Worm (Caenorhabditis elegans) whole organism, late embryonic: ENCODE data around the gene C54H2.4.

ENCODE experiments used
- K09A11.1 ChIP-seq: sonication (generic microtip); optimal IDR thresholded peaks from 2 replicates; lab custom pipeline; 2017; ENCODE audit warnings: antibody characterized with exemption, mild to moderate bottlenecking, missing genetic modification characterization, missing compliant biosample characterization; ENCODE audit not compliant: insufficient read depth
- T23F11.4 ChIP-seq: fragments of 200-800 bp; sonication (Bioruptor generic); optimal IDR thresholded peaks from 2 replicates; lab custom pipeline; 2018; ENCODE audit warnings: mild to moderate bottlenecking, missing genetic modification characterization, missing compliant biosample characterization
- Y22D7AL.16 ChIP-seq: sonication (generic microtip); optimal IDR thresholded peaks from 2 replicates; lab custom pipeline; 2016; ENCODE audit warnings: missing genetic modification characterization, missing compliant biosample characterization
- ahr-1 ChIP-seq: sonication (generic microtip); optimal IDR thresholded peaks from 2 replicates; lab custom pipeline; 2016; ENCODE audit warnings: missing genetic modification characterization, missing compliant biosample characterization
- ceh-14 ChIP-seq: sonication (generic microtip); optimal IDR thresholded peaks from 2 replicates; lab custom pipeline; 2016; ENCODE audit warnings: missing genotype, missing genetic modification characterization, missing compliant biosample characterization
- ceh-18 ChIP-seq: sonication (generic microtip); optimal IDR thresholded peaks from 2 replicates; lab custom pipeline; 2016; ENCODE audit warnings: missing genetic modification characterization, missing compliant biosample characterization
- ceh-2 ChIP-seq: sonication (generic microtip); optimal IDR thresholded peaks from 2 replicates; lab custom pipeline; 2016; ENCODE audit warnings: missing genotype, missing genetic modification characterization, missing compliant biosample characterization
- ceh-24 ChIP-seq: sonication (generic microtip); optimal IDR thresholded peaks from 2 replicates; lab custom pipeline; 2016; ENCODE audit warnings: mild to moderate bottlenecking, missing genetic modification characterization, missing compliant biosample characterization
- ceh-45 ChIP-seq: fragments of 200-800 bp; sonication (Bioruptor generic); IDR thresholded peaks from 2 replicates; pipeline ENCODE4 v1.3.6; 2022; ENCODE audit warnings: missing genetic modification reagents, missing genetic modification characterization, missing compliant biosample characterization
- ceh-48 ChIP-seq: sonication (generic microtip); optimal IDR thresholded peaks from 2 replicates; lab custom pipeline; 2016; ENCODE audit warnings: missing genetic modification characterization, inconsistent platforms, missing compliant biosample characterization
- ceh-9 ChIP-seq: sonication (generic microtip); optimal IDR thresholded peaks from 2 replicates; lab custom pipeline; 2016; ENCODE audit warnings: mild to moderate bottlenecking, missing genetic modification characterization, inconsistent platforms, missing compliant biosample characterization
- che-1 ChIP-seq: sonication (generic microtip); optimal IDR thresholded peaks from 2 replicates; lab custom pipeline; 2016; ENCODE audit warnings: mild to moderate bottlenecking, missing genetic modification characterization, missing compliant biosample characterization
- dve-1 ChIP-seq: sonication (generic microtip); optimal IDR thresholded peaks from 2 replicates; lab custom pipeline; 2017; ENCODE audit warnings: antibody characterized with exemption, mild to moderate bottlenecking, missing genetic modification characterization, missing compliant biosample characterization
- elt-2 ChIP-seq: sonication (generic microtip); optimal IDR thresholded peaks from 2 replicates; lab custom pipeline; 2016; ENCODE audit warnings: missing genetic modification reagents, missing genetic modification characterization, missing compliant biosample characterization
- elt-4 ChIP-seq: sonication (generic microtip); optimal IDR thresholded peaks from 2 replicates; lab custom pipeline; 2016; ENCODE audit warnings: missing genetic modification characterization, missing compliant biosample characterization
- fax-1 ChIP-seq: sonication (generic microtip); optimal IDR thresholded peaks from 2 replicates; lab custom pipeline; 2016; ENCODE audit warnings: missing genotype, missing genetic modification characterization, missing compliant biosample characterization
- fkh-10 ChIP-seq: fragments of 150-350 bp; optimal IDR thresholded peaks from 2 replicates; lab custom pipeline; 2014; ENCODE audit warnings: missing biosample characterization, missing genetic modification reagents, missing genetic modification characterization
- fkh-6 ChIP-seq: sonication (generic microtip); optimal IDR thresholded peaks from 2 replicates; lab custom pipeline; 2016; ENCODE audit warnings: missing genetic modification characterization, missing compliant biosample characterization
- gmeb-2 ChIP-seq: sonication (generic microtip); optimal IDR thresholded peaks from 2 replicates; lab custom pipeline; 2016; ENCODE audit warnings: missing genetic modification characterization, inconsistent platforms, missing compliant biosample characterization
- hlh-30 ChIP-seq: sonication (generic microtip); optimal IDR thresholded peaks from 2 replicates; lab custom pipeline; 2017; ENCODE audit warnings: antibody characterized with exemption, missing genetic modification characterization, missing compliant biosample characterization; ENCODE audit not compliant: insufficient read depth
- hlh-8 ChIP-seq: sonication (generic microtip); optimal IDR thresholded peaks from 2 replicates; lab custom pipeline; 2016; ENCODE audit warnings: missing genotype, missing genetic modification characterization, missing compliant biosample characterization
- lim-6 ChIP-seq: sonication (generic microtip); optimal IDR thresholded peaks from 2 replicates; lab custom pipeline; 2016; ENCODE audit warnings: missing genetic modification characterization, missing compliant biosample characterization
- madf-2 ChIP-seq: sonication (generic microtip); optimal IDR thresholded peaks from 2 replicates; lab custom pipeline; 2017; ENCODE audit warnings: missing genetic modification characterization, missing compliant biosample characterization
- mec-3 ChIP-seq: sonication (generic microtip); optimal IDR thresholded peaks from 2 replicates; lab custom pipeline; 2016; ENCODE audit warnings: borderline replicate concordance, missing genetic modification characterization, missing compliant biosample characterization
- nhr-232 ChIP-seq: sonication (generic microtip); optimal IDR thresholded peaks from 2 replicates; lab custom pipeline; 2016; ENCODE audit warnings: missing genetic modification characterization, missing compliant biosample characterization
- odd-2 ChIP-seq: sonication (generic microtip); optimal IDR thresholded peaks from 2 replicates; lab custom pipeline; 2017; ENCODE audit warnings: antibody characterized with exemption, mild to moderate bottlenecking, missing genetic modification characterization, missing compliant biosample characterization
- pag-3 ChIP-seq: sonication (generic microtip); optimal IDR thresholded peaks from 2 replicates; lab custom pipeline; 2016; ENCODE audit warnings: missing compliant biosample characterization, missing genetic modification characterization, borderline replicate concordance
- pha-4 ChIP-seq: fragments of 150-350 bp; optimal IDR thresholded peaks from 2 replicates; lab custom pipeline; 2018; ENCODE audit warnings: missing biosample characterization, missing genetic modification reagents, missing genetic modification characterization
- pros-1 ChIP-seq: fragments of 150-350 bp; optimal IDR thresholded peaks from 2 replicates; lab custom pipeline; 2014; ENCODE audit warnings: missing biosample characterization, missing genetic modification reagents, missing genetic modification characterization
- rnt-1 ChIP-seq: sonication (generic microtip); optimal IDR thresholded peaks from 2 replicates; lab custom pipeline; 2016; ENCODE audit warnings: missing genetic modification characterization, missing compliant biosample characterization
- sdc-2 ChIP-seq: sonication (generic microtip); optimal IDR thresholded peaks from 2 replicates; lab custom pipeline; 2016; ENCODE audit warnings: missing genotype, missing genetic modification characterization, missing compliant biosample characterization
- sox-2 ChIP-seq: fragments of 200-800 bp; sonication (Bioruptor generic); IDR thresholded peaks from 2 replicates; pipeline ENCODE4 v1.3.6; 2022; ENCODE audit warnings: missing genetic modification reagents, missing genetic modification characterization, missing compliant biosample characterization
- syd-9 ChIP-seq: sonication (generic microtip); optimal IDR thresholded peaks from 2 replicates; lab custom pipeline; 2016; ENCODE audit warnings: mild to moderate bottlenecking, missing genetic modification characterization, moderate library complexity, missing compliant biosample characterization
- tbx-7 ChIP-seq: sonication (generic microtip); optimal IDR thresholded peaks from 2 replicates; lab custom pipeline; 2016; ENCODE audit warnings: missing genotype, missing genetic modification characterization, missing compliant biosample characterization
- unc-3 ChIP-seq, 2 experiments: fragments of 200-800 bp in 1 of 2; sonication (Bioruptor generic) in 1 of 2; sonication (generic microtip) in 1 of 2; conservative IDR thresholded peaks in 1 of 2; optimal IDR thresholded peaks in 1 of 2; 2 replicates each; pipeline versions ENCODE4 v1.3.6 to Lab custom; 2016 to 2022; ENCODE audit warnings: missing compliant biosample characterization in 2 of 2, missing genetic modification characterization in 2 of 2, missing genetic modification reagents in 1 of 2
- unc-55 ChIP-seq: sonication (generic microtip); optimal IDR thresholded peaks from 2 replicates; lab custom pipeline; 2017; ENCODE audit warnings: missing biosample characterization, missing genetic modification reagents, missing genetic modification characterization
- unc-86 ChIP-seq: sonication (generic microtip); optimal IDR thresholded peaks from 2 replicates; lab custom pipeline; 2016; ENCODE audit warnings: missing genetic modification characterization, missing compliant biosample characterization
- zip-5 ChIP-seq: sonication (generic microtip); optimal IDR thresholded peaks from 2 replicates; lab custom pipeline; 2016; ENCODE audit warnings: missing genetic modification characterization, missing compliant biosample characterization

Gene C54H2.4

DNA sequence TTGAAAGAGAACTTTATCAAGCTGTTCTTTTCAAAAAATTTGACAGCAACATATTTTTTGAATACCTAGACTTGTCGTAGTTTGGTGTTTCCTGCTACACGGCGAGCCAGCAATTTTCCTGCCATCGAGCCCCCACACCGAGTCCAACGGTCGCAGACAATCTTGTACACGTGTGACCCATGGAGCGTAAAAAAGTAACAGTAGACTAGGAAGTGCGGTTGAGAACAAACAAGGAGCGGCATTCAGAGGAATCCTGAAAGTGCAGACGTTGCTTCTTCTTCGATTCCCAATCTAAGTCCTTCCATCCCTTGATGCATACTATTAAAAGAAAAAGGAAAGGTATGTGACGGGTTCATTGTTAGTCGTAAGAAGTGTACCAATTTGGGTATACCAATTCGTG, 20.4 kb upstream of the C54H2.4 start, which contains the start of gene twnk-1:
Gene twnk-1, plus strand, starts transcription at position 301 of the 400 bp plus-strand sequence.
- no peak for TF ChIP-seq ceh-24 (tag; lab: Kevin White, UChicago)
- TF ChIP-seq tbx-7, result no peak
- no peak for TF ChIP-seq ceh-2 (tag; lab: Kevin White, UChicago)
- TF ChIP-seq pha-4 (tag; lab: Kevin White, UChicago), result no peak
- no peak for TF ChIP-seq elt-4
- TF ChIP-seq ceh-14, result no peak
- TF ChIP-seq ceh-9 (tag; lab: Kevin White, UChicago), result no peak

DNA sequence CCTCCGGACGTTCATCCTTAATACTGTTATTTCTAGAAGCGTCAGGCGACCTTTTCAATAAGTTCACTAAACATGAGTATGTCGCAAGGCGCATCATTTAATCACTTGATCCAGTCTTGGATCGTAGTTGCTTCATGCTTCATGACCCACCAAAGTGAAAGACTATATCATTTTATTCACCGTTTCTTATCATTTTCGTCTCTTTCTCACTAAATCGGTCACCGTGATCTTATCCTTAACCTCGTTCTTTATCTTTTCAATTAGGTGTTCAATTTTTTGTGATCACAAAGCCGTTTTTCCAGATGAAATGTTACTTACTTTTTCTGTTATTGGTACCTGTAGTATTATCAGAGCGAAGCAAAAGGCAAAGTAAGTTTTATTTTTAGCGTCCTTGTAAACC, 17.3 kb upstream of the C54H2.4 start, which contains the start of gene F46G11.2:
Gene F46G11.2, plus strand, starts transcription at position 301 of the 400 bp plus-strand sequence.
- TF ChIP-seq syd-9 (tag; lab: Kevin White, UChicago) (no peak), unc-86 (no peak), ceh-48 (no peak), pag-3 (no peak), pros-1 (no peak), Y22D7AL.16 (tag; lab: Kevin White, UChicago) (no peak), che-1 (no peak), sdc-2 (tag; lab: Kevin White, UChicago) (no peak), ceh-18 (no peak), K09A11.1 (tag; lab: Kevin White, UChicago) (no peak), fax-1 (no peak), ahr-1 (tag; lab: Kevin White, UChicago) (no peak)

DNA sequence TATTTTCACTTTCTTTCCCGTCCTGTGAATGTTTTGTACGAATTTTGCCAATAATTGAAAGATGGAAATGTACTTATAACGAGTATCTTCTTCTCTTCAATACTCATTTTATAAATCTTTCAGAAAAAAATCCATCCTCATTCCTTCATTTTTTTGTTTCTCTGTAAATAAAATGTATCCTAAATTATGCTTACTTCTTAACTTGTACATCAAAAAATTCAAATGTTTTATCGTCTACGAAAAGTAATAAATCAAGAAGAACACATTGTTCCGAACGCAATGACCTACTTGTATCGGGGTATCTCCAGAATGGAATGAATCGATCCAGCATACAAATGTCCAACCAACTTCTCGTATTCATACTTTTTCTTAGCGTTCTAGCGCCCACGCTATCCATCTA, 15.6 kb upstream of the C54H2.4 start, which contains the start of gene F46G11.6:
Gene F46G11.6, plus strand, starts transcription at position 301 of the 400 bp plus-strand sequence.
- TF ChIP-seq mec-3 (no peak), sdc-2 (tag; lab: Kevin White, UChicago) (no peak), gmeb-2 (tag; lab: Kevin White, UChicago) (no peak), nhr-232 (tag; lab: Kevin White, UChicago) (no peak), fkh-6 (no peak), T23F11.4 (no peak), unc-55 (no peak), ahr-1 (tag; lab: Kevin White, UChicago) (no peak), hlh-8 (tag; lab: Kevin White, UChicago) (no peak), lim-6 (tag; lab: Kevin White, UChicago) (no peak), madf-2 (tag; lab: Kevin White, UChicago) (no peak), syd-9 (tag; lab: Kevin White, UChicago) (no peak), ceh-45 (no peak), zip-5 (no peak), fkh-10 (GFP tag; lab: Kevin White, UChicago) (no peak)

DNA sequence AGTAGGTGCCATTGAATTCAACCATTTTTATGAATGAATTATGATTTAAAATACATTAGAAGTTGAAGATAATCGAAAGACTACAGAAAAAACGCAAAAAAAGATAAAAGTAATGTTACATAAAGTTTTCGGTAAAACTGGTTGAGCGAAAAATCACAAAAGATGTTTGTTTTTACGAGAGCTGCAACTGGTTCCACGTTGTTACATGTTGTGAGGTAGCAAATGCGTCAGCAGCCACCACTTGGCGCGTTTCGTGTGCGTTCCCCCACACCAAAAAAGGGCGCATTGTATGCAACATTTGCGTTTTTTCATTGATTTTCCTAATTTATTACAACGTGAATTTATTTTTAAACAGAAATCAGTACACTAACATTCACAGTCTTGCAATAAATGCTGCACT, 11.6 kb upstream of the C54H2.4 start, which contains the start of gene gakh-1:
Gene gakh-1, plus strand, starts transcription at position 347 of the 400 bp plus-strand sequence.
- TF ChIP-seq odd-2 (tag; lab: Kevin White, UChicago), result no peak
- TF ChIP-seq elt-2 (tag; lab: Kevin White, UChicago), result peak; percentile 0
- TF ChIP-seq lim-6 (tag; lab: Kevin White, UChicago), result no peak

DNA sequence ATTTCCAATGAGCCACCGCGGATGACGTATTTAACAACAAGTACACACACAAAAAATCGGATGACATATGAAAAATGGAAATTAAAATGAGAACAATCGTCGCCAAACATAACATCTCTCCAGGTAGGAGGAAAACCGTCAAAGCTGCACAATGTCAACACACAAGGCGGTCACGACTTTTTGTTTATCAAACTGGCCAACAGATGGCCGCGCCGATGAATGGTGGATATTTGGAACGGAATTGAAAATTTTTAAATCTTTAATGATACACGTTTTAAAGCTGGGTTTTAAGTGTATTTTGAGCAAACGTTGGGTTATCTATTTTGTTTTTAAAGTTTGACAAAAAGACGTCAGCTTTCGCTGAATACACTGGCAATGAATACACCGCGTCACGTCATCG, 10.7 kb upstream of the C54H2.4 start:
- TF ChIP-seq gmeb-2 (tag; lab: Kevin White, UChicago) (no peak), unc-3 (GFP tag; conservative IDR thresholded peaks at IDR 0.05; lab: Robert Waterston, UW) (no peak), unc-3 (tag; optimal IDR thresholded peaks at IDR 0.05; lab: Kevin White, UChicago) (no peak), sox-2 (GFP tag; lab: Robert Waterston, UW) (no peak), hlh-30 (tag; lab: Kevin White, UChicago) (no peak), fax-1 (no peak), dve-1 (tag; lab: Kevin White, UChicago) (no peak), che-1 (no peak), ceh-45 (no peak), rnt-1 (tag; lab: Kevin White, UChicago) (no peak), pros-1 (no peak)
